Worm (Caenorhabditis elegans) whole organism, L2 larva: Measurements from ENCODE around the gene T22D1.18.

Experiments
- R02D3.7 ChIP-seq: fragments of 150-350 bp; optimal IDR thresholded peaks from 2 replicates; lab custom pipeline; 2014; ENCODE audit warnings: missing biosample characterization, missing genetic modification characterization
- ama-1 ChIP-seq: fragments of 150-350 bp; optimal IDR thresholded peaks from 2 replicates; lab custom pipeline; 2018; ENCODE audit warnings: inconsistent platforms
- ceh-16 ChIP-seq: fragments of 150-350 bp; optimal IDR thresholded peaks from 2 replicates; lab custom pipeline; 2014; ENCODE audit warnings: missing biosample characterization, missing genetic modification characterization
- nhr-25 ChIP-seq: fragments of 150-350 bp; sonication (generic microtip); optimal IDR thresholded peaks from 3 replicates; lab custom pipeline; 2014; ENCODE audit warnings: missing biosample characterization, missing genetic modification characterization
- unc-62 ChIP-seq: fragments of 150-350 bp; optimal IDR thresholded peaks from 2 replicates; lab custom pipeline; 2014; ENCODE audit warnings: missing biosample characterization, missing genetic modification reagents, missing genetic modification characterization
- ztf-1 ChIP-seq: fragments of 200-800 bp; sonication (Bioruptor generic); conservative IDR thresholded peaks from 2 replicates; pipeline ENCODE4 v1.3.6; 2022; ENCODE audit warnings: missing genetic modification characterization, missing compliant biosample characterization

DNA sequence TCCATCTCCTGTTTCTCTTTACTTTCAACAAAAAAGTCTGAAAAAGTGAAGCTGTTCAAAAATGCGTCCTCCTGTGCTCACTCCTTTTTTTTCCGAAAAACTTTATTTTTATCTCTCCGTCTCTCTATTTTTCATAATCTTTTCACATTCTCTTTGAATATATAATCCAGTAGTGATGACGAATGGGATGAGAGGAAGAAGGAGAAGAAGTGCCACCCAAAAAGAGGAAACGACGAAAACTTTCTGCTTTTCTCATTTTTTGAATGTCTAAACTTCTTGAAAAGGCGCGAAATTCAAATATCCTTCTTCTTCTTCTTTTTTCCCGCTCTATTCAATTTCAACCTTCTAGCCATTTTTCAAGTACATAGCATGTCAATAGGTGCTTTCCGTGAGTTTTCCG, 34.7 kb upstream of the T22D1.18 start:
- no peak for TF ChIP-seq nhr-25 (tag; lab: Kevin White, UChicago)
- TF ChIP-seq R02D3.7 (tag; lab: Kevin White, UChicago): no peak
- no peak for TF ChIP-seq ama-1 (lab: Kevin White, UChicago)
- TF ChIP-seq ceh-16 (tag; lab: Kevin White, UChicago): no peak
- no peak for TF ChIP-seq unc-62 (GFP tag; lab: Kevin White, UChicago)
- TF ChIP-seq ztf-1: no peak
